Fruit fly (Drosophila melanogaster): Measurements from ENCODE around the gene Cpr76Bd.

DNA sequence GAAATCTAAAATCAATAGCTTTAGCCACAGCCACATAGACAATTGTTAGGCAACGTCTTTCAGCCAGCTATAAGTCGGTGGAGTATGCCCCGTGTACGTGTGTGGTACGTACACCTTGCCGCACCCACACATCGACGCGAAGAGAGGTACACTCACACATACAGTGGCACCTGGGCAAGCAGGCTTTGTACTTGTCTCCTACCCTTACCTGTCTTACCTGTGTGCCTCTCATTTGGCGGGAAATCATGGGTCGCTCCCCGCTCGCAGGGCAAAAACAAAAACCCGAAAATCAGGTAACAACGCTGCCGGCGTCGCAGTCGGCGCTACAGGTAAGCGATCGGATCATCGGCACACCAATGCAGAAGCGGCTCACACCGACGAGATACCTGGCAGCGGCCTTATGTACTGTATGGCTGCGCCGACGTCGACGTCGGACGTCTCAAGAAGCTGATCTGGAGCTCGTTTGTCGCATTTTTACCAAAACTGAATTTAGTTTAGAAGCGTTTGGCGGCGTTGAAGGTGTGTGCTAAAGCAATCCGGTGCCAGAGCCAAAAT is 29.7 kb downstream of the Cpr76Bd start:
- no peak for TF ChIP-seq dmrt93B (GFP tag; optimal IDR thresholded peaks at IDR 0.05)
- TF ChIP-seq CrebA (GFP tag; optimal IDR thresholded peaks at IDR 0.05; ENCODE audit: borderline replicate concordance), result no peak
